Fruit fly (Drosophila melanogaster): ENCODE measurements around the gene YL-1.

YL-1 gene

DNA sequence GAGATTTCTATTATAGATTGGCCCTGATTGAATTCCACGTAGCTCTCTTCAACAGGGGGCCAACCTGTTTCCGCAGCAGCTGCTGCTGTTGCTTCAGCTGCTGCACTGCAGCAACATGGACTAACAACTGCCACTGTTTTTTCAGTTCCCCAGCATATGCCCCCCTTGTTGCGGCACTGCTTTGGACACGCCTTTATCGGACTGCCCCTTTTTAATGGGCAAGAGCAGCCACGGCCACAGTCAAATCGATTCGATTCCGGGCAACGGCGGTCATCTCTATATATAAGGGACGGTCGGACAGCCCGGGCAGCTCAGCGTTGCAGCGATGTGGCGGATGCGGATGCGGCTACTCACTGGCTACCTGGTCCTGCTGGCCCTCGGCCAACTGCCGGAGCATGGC lies 45.1 kb downstream of the YL-1 start, which contains the start of gene Acp32CD:
Gene Acp32CD (plus strand): TSS at position 301 of the 400 bp plus-strand sequence.
- TF ChIP-seq sens (GFP tag) (peak; percentile 34), Ets65A (GFP tag) (peak; percentile 35), sob (GFP tag; IDR thresholded peaks at IDR 0.05) (no peak), pros (GFP tag; optimal IDR thresholded peaks at IDR 0.05) (no peak)

dm6 chr2L:11016695-11017094 lies 46.5 kb downstream of the YL-1 start, which contains the start of gene CG14913:
TSS of gene CG14913 (plus strand) at chr2L:11016995.
- no peak for TF ChIP-seq dati (GFP tag; IDR thresholded peaks at IDR 0.05)
- TF ChIP-seq prd (optimal IDR thresholded peaks at IDR 0.05), result no peak
- no peak for TF ChIP-seq prd (GFP tag; IDR thresholded peaks at IDR 0.05)
- no peak for TF ChIP-seq ase (GFP tag; IDR thresholded peaks at IDR 0.05)
- no peak for TF ChIP-seq fd3F (GFP tag; optimal IDR thresholded peaks at IDR 0.05)
- TF ChIP-seq usp (GFP tag; optimal IDR thresholded peaks at IDR 0.05), result no peak
- TF ChIP-seq Sry-δ (GFP tag; optimal IDR thresholded peaks at IDR 0.05), result no peak

dm6 chr2L:11021606-11022005 lies 51.4 kb downstream of the YL-1 start:
- TF ChIP-seq nerfin-1 (tag; optimal IDR thresholded peaks at IDR 0.05) (no peak), Ets65A (GFP tag) (peak; percentile 11), D19B (GFP tag; optimal IDR thresholded peaks at IDR 0.05) (peak; percentile 61)
